Worm (Caenorhabditis elegans) whole organism, L4/young adult: ENCODE results near the gene npr-36.

ENCODE experiments used
- W03F9.2 ChIP-seq: fragments of 150-350 bp; optimal IDR thresholded peaks from 2 replicates; lab custom pipeline; 2014; ENCODE audit warnings: missing biosample characterization, missing genetic modification characterization
- dao-5 ChIP-seq: sonication (generic microtip); optimal IDR thresholded peaks from 2 replicates; lab custom pipeline; 2016; ENCODE audit warnings: missing genotype, missing genetic modification characterization, moderate library complexity, missing compliant biosample characterization
- him-1 ChIP-seq: sonication (generic microtip); optimal IDR thresholded peaks from 2 replicates; lab custom pipeline; 2016; ENCODE audit warnings: missing genotype, missing genetic modification reagents, missing genetic modification characterization, missing compliant biosample characterization

The npr-36 gene

ce11 chrX:17386130-17386529 lies 26.6 kb downstream of the npr-36 start:
- TF ChIP-seq dao-5 (tag; lab: Kevin White, UChicago) = no peak
- TF ChIP-seq him-1 (tag; lab: Kevin White, UChicago) = no peak
- TF ChIP-seq W03F9.2 (tag; lab: Kevin White, UChicago) = no peak

DNA sequence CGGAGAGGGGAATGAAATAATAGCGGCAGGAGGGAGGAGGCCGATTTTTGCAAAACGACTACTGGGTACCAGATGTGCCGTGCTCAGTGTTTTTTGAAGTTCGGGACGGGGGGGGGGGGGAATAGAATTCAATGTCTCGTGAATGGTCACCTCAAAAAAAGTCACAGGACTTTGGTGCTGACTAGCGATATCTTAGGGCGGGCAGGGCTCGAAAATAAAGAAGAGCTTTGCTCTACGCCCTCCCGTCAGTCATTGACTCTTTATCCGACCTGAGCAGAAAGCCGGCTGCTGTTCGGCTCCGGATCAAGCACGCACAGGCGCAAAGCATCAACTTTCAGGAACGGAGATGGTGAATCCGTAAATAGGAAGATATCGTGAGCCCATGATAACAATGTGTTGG lies 31.0 kb downstream of the npr-36 start:
- TF ChIP-seq W03F9.2 (tag; lab: Kevin White, UChicago) = no peak
- TF ChIP-seq dao-5 (tag; lab: Kevin White, UChicago) = no peak
- TF ChIP-seq him-1 (tag; lab: Kevin White, UChicago) = no peak

DNA sequence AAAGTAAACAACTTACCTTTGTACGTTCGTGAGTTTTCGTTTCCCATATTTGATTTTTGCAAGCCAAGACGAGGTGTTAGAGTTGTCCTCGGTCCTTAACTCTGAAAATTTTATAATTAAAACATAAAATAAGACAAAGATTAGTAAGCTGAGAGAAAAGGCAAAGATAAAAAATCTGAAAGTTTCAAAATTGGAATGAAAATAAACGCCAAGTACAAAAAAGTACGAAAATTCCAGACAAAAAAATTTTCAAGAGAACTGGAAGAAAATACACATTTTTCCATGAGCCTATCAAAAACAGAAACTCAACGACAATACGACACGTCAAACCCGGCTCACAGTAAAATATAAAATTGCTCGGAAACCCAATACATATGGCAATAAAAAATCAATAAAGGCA lies 32.0 kb downstream of the npr-36 start, which contains the start of gene F10D7.5:
TSS of gene F10D7.5 (minus strand) at position 101 of the 400 bp plus-strand sequence.
- TF ChIP-seq dao-5 (tag; lab: Kevin White, UChicago) (no peak), him-1 (tag; lab: Kevin White, UChicago) (no peak)

DNA sequence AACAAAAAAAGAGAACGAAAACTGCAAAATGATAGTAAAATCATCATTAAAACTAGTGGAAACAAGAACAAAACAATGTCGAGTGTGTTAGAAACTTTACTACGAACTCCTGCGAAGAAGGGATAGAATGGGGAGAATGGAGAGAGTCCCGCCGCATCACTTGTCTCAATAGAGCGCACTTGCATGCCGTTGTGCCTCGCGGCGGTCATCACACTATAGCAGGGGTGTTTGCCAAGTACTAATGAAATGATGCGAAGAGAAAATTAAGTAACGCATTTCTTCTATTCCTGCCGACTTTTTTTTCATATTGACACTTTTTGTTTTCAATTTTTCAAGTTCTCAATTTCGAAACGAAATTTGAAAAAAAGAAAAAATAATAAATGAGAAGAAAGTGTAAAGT lies 32.6 kb downstream of the npr-36 start:
- TF ChIP-seq W03F9.2 (tag; lab: Kevin White, UChicago) (peak; percentile 30), him-1 (tag; lab: Kevin White, UChicago) (no peak)

DNA sequence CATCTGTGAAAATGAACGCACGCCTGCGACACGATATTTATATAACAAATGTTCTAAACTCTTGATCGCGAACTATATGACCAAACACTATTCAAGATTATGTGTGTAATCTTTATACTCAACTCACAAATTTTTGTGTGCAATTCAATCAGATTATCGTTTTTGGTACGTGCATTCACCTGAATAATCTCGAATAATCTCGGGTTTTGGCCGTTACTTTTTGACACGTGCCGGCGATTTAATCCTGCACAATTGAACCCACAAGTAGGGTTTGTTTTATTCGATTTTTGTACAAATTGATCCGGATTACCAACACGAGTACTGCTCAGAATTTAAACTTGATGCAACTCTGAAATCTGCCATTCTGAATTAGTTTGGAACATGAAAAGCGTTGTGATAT lies 36.9 kb downstream of the npr-36 start, which contains the start of the genes vap-1 and F11C7.2:
TSS of gene vap-1 (minus strand) at position 101 of the 400 bp plus-strand sequence.
TSS of gene F11C7.2 (plus strand) at position 359 of the 400 bp plus-strand sequence.
- TF ChIP-seq dao-5 (tag; lab: Kevin White, UChicago) (no peak), W03F9.2 (tag; lab: Kevin White, UChicago) (no peak), him-1 (tag; lab: Kevin White, UChicago) (no peak)

ce11 chrX:17398293-17398692 lies 38.7 kb downstream of the npr-36 start, which contains the start of gene F11C7.7:
F11C7.7 (plus strand) TSS chrX:17398593.
- TF ChIP-seq W03F9.2 (tag; lab: Kevin White, UChicago) (no peak), dao-5 (tag; lab: Kevin White, UChicago) (no peak), him-1 (tag; lab: Kevin White, UChicago) (no peak)

DNA sequence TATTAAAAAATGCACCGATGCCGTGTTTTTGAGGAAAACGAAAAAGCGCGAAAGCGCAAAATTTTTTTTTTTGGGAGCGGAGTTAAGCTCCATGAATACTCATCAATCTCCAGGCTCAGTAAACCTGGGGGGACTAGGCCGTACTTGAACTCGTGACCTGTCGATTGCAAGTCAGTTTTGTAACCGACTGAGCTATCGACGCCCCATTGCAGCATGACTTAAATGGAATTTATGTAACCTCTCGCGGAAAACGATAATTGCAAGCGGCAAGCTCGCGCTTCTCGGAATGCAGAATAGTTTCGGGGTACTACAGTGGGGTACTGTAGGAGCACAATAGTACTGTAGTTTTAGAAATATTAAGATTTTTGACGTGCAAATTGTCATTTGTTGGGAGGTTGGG lies 40.9 kb downstream of the npr-36 start:
- no peak for TF ChIP-seq him-1 (tag; lab: Kevin White, UChicago)
- no peak for TF ChIP-seq W03F9.2 (tag; lab: Kevin White, UChicago)

- TF ChIP-seq him-1 (tag; lab: Kevin White, UChicago) (no peak), dao-5 (tag; lab: Kevin White, UChicago) (no peak), W03F9.2 (tag; lab: Kevin White, UChicago) (no peak)
Measured at ce11 chrX:17401264-17401663, 41.7 kb downstream of the npr-36 start, which contains the start of gene F11C7.6. F11C7.6 (plus strand) TSS chrX:17401564.

DNA sequence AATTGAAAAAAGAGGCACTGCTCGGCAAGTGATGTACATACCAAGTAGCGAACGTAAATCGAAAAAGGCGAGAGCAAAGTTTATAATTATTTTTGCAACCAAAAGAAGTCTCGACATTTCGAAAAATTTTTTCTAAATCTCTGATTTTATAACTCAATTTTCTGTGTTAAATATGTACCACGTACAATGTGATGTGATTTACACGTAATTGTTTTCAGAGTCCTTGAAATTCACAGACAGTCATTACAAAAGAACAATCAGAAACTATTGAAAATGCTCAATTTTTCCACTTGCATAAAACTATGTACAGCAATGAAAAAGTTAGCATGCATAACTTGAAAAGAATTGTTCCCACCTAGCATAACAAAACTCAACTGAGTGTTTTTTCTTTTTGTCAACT lies 43.5 kb downstream of the npr-36 start:
- TF ChIP-seq dao-5 (tag; lab: Kevin White, UChicago) = no peak
- TF ChIP-seq him-1 (tag; lab: Kevin White, UChicago) = no peak
- no peak for TF ChIP-seq W03F9.2 (tag; lab: Kevin White, UChicago)

DNA sequence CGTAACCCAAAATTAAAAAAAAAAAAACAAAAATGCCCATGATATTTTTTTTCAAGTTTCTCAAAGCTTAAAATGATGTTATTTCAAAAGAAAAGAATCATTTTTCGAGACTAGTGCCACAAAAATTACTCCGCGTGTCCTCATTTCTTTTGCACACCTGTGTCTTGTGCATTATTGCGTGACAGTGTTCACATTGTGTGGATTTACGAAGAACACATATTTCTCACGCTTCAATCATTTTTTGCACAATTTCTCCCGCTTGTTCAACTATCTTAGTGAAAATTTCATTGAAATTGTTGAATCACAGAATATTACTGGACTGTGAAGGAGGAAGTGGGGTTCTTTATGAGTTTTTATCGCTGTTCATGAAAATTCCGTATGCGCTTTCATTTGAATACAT lies 49.3 kb downstream of the npr-36 start:
- TF ChIP-seq dao-5 (tag; lab: Kevin White, UChicago) (no peak), him-1 (tag; lab: Kevin White, UChicago) (no peak), W03F9.2 (tag; lab: Kevin White, UChicago) (no peak)

ce11 chrX:17412642-17413041 lies 53.1 kb downstream of the npr-36 start:
- no peak for TF ChIP-seq W03F9.2 (tag; lab: Kevin White, UChicago)
- TF ChIP-seq him-1 (tag; lab: Kevin White, UChicago) = no peak
- no peak for TF ChIP-seq dao-5 (tag; lab: Kevin White, UChicago)
